Fruit fly (Drosophila melanogaster): ENCODE measurements around the gene Mdh2.

dm6 chr3R:18261602-18262001, 35.4 kb downstream of the Mdh2 start:
- TF ChIP-seq CG8478 (optimal IDR thresholded peaks at IDR 0.05) (no peak), CTCF (optimal IDR thresholded peaks at IDR 0.05) (no peak)

All from S2 (cell line).